Fruit fly (Drosophila melanogaster): ENCODE results near the gene RpL7-like.
A peak's percentile ranks its signal among the peaks of the same experiment; 100 is the strongest.

The RpL7-like gene

dm6 chr2L:12045941-12046855 is 9.9 kb upstream of the RpL7-like start, which contains the start of gene CG6770 (continued):
- TF ChIP-seq HmgZ (tag; optimal IDR thresholded peaks at IDR 0.05) (peak; percentile 90), so (GFP tag; IDR thresholded peaks at IDR 0.05) (peak; percentile 83; the same call in 2 of the 3 replicates), CG10979 (tag; optimal IDR thresholded peaks at IDR 0.05) (peak; percentile 64), CG10565 (GFP tag; optimal IDR thresholded peaks at IDR 0.05) (no peak), Fer2 (tag; optimal IDR thresholded peaks at IDR 0.05) (peak; percentile 80), CG32767 (GFP tag; IDR thresholded peaks at IDR 0.05) (peak; percentile 78), B-H2 (GFP tag; optimal IDR thresholded peaks at IDR 0.05) (peak; percentile 91), Sox100B (GFP tag; optimal IDR thresholded peaks at IDR 0.05) (peak; percentile 84), CG5245 (GFP tag; optimal IDR thresholded peaks at IDR 0.05) (peak; percentile 57), HHEX (GFP tag; optimal IDR thresholded peaks at IDR 0.05) (peak; percentile 81), Optix (GFP tag; IDR thresholded peaks at IDR 0.05) (peak; percentile 62; the same call in 2 of the 3 replicates), vvl (GFP tag; IDR thresholded peaks at IDR 0.05) (peak; percentile 93), Lpt (GFP tag; optimal IDR thresholded peaks at IDR 0.05) (no peak), CG7271 (tag; optimal IDR thresholded peaks at IDR 0.05) (no peak), phol (tag; optimal IDR thresholded peaks at IDR 0.05) (peak; percentile 52), shn (GFP tag; optimal IDR thresholded peaks at IDR 0.05) (peak; percentile 1), Nf-YC (tag; optimal IDR thresholded peaks at IDR 0.05) (peak; percentile 72), jumu (GFP tag; optimal IDR thresholded peaks at IDR 0.05) (no peak), nau (GFP tag; optimal IDR thresholded peaks at IDR 0.05) (peak; percentile 64), Mrtf (GFP tag; IDR thresholded peaks at IDR 0.05) (peak; percentile 79), dimm (GFP tag; IDR thresholded peaks at IDR 0.05) (peak; percentile 57), GATAe (GFP tag; conservative IDR thresholded peaks at IDR 0.05) (no peak), Hey (tag; optimal IDR thresholded peaks at IDR 0.05) (no peak), YL-1 (GFP tag; optimal IDR thresholded peaks at IDR 0.05) (peak; percentile 69), Ravus (GFP tag; IDR thresholded peaks at IDR 0.05) (no peak; the same call in 1 of the 2 replicates), dmrt99B (tag; optimal IDR thresholded peaks at IDR 0.05) (peak; percentile 83), zfh1 (GFP tag; IDR thresholded peaks at IDR 0.05) (peak; percentile 85), Kr (GFP tag; optimal IDR thresholded peaks at IDR 0.05) (no peak), CG5953 (GFP tag; IDR thresholded peaks at IDR 0.05) (peak; percentile 69), CG17612 (GFP tag; IDR thresholded peaks at IDR 0.05) (no peak), otp (GFP tag; IDR thresholded peaks at IDR 0.05) (peak; percentile 52; the same call in 1 of the 3 replicates), CG12744 (GFP tag; optimal IDR thresholded peaks at IDR 0.05) (peak; percentile 43), Camta (GFP tag; optimal IDR thresholded peaks at IDR 0.05) (peak; percentile 0), CG6272 (GFP tag; IDR thresholded peaks at IDR 0.05) (no peak; the same call in 1 of the 2 replicates), CG9797 (GFP tag; optimal IDR thresholded peaks at IDR 0.05) (no peak), CG9876 (GFP tag; optimal IDR thresholded peaks at IDR 0.05) (peak; percentile 21), pzg (GFP tag; optimal IDR thresholded peaks at IDR 0.05) (no peak), Rfx (GFP tag; IDR thresholded peaks at IDR 0.05) (peak; percentile 94), CG10543 (GFP tag; optimal IDR thresholded peaks at IDR 0.05) (peak; percentile 93), CG12659 (GFP tag; optimal IDR thresholded peaks at IDR 0.05) (peak; percentile 89), tx (GFP tag; optimal IDR thresholded peaks at IDR 0.05) (no peak), CG2678 (tag; optimal IDR thresholded peaks at IDR 0.05) (peak; percentile 92), fru (optimal IDR thresholded peaks at IDR 0.05) (no peak), nmo (GFP tag; optimal IDR thresholded peaks at IDR 0.05) (peak; percentile 56), ranshi (GFP tag; IDR thresholded peaks at IDR 0.05) (peak; percentile 88), sim (GFP tag; IDR thresholded peaks at IDR 0.05) (peak; percentile 38; the same call in 1 of the 2 replicates), Poxn (GFP tag; IDR thresholded peaks at IDR 0.05) (0 out of 2 replicates have a peak, but pooled peaks have one; percentile 40), her (GFP tag; optimal IDR thresholded peaks at IDR 0.05) (peak; percentile 64), eyg (GFP tag; optimal IDR thresholded peaks at IDR 0.05) (no peak)

Measured in whole organism, embryonic.